Worm (Caenorhabditis elegans) whole organism, L1 larva: ENCODE results near the gene C09G9.3.

Source experiments
- C04F5.9 ChIP-seq: sonication (generic microtip); optimal IDR thresholded peaks from 2 replicates; lab custom pipeline; 2016; ENCODE audit warnings: missing genetic modification characterization, missing compliant biosample characterization
- aha-1 ChIP-seq: fragments of 150-350 bp; optimal IDR thresholded peaks from 2 replicates; lab custom pipeline; 2014; ENCODE audit warnings: missing biosample characterization, missing genetic modification characterization
- alr-1 ChIP-seq: fragments of 200-800 bp; sonication (Bioruptor generic); optimal IDR thresholded peaks from 2 replicates; lab custom pipeline; 2018; ENCODE audit warnings: borderline replicate concordance, mild to moderate bottlenecking, missing genetic modification characterization, missing compliant biosample characterization
- blmp-1 ChIP-seq: fragments of 150-350 bp; optimal IDR thresholded peaks from 2 replicates; lab custom pipeline; 2014; ENCODE audit warnings: missing biosample characterization, missing genetic modification characterization
- ceh-63 ChIP-seq: fragments of 200-800 bp; sonication (Bioruptor generic); optimal IDR thresholded peaks from 2 replicates; lab custom pipeline; 2018; ENCODE audit warnings: mild to moderate bottlenecking, missing genetic modification characterization, missing compliant biosample characterization
- ceh-82 ChIP-seq, 3 experiments: fragments of 150-350 bp in 1 of 3; sonication (generic microtip) in 2 of 3; optimal IDR thresholded peaks; 2 replicates each; lab custom pipeline; 2014 to 2017; ENCODE audit warnings: missing biosample characterization in 3 of 3, missing genetic modification characterization in 3 of 3
- ceh-88 ChIP-seq: fragments of 200-800 bp; sonication (Bioruptor generic); IDR thresholded peaks from 2 replicates; pipeline ENCODE4 v1.3.6; 2022; ENCODE audit warnings: missing genetic modification characterization, missing compliant biosample characterization
- ces-1 ChIP-seq: fragments of 150-350 bp; optimal IDR thresholded peaks from 2 replicates; lab custom pipeline; 2014; ENCODE audit warnings: missing biosample characterization, missing genetic modification reagents, missing genetic modification characterization
- dpl-1 ChIP-seq, 3 experiments: fragments of 150-350 bp in 2 of 3; sonication (generic microtip) in 1 of 3; optimal IDR thresholded peaks; 2 replicates each; lab custom pipeline; 2014 to 2017; ENCODE audit warnings: missing biosample characterization in 3 of 3, missing genetic modification characterization in 3 of 3, missing genetic modification reagents in 3 of 3
- dsc-1 ChIP-seq: sonication (generic microtip); optimal IDR thresholded peaks from 2 replicates; lab custom pipeline; 2016; ENCODE audit warnings: mild to moderate bottlenecking, missing genetic modification characterization, missing compliant biosample characterization
- elt-2 ChIP-seq: sonication (generic microtip); optimal IDR thresholded peaks from 2 replicates; lab custom pipeline; 2016; ENCODE audit warnings: missing genetic modification characterization, mild to moderate bottlenecking, inconsistent platforms, missing compliant biosample characterization, missing genetic modification reagents
- elt-3 ChIP-seq, 6 experiments: fragments of 150-350 bp in 1 of 6; sonication (generic microtip); optimal IDR thresholded peaks; 2 replicates each; lab custom pipeline; 2017 to 2018; ENCODE audit warnings: missing biosample characterization in 6 of 6, missing genetic modification characterization in 6 of 6, inconsistent platforms in 1 of 6
- fkh-10 ChIP-seq: sonication (generic microtip); optimal IDR thresholded peaks from 2 replicates; lab custom pipeline; 2017; ENCODE audit warnings: missing biosample characterization, missing genetic modification reagents, missing genetic modification characterization
- fkh-8 ChIP-seq: sonication (generic microtip); optimal IDR thresholded peaks from 2 replicates; lab custom pipeline; 2016; ENCODE audit warnings: mild to moderate bottlenecking, missing genetic modification characterization, missing compliant biosample characterization
- fos-1 ChIP-seq: fragments of 150-350 bp; optimal IDR thresholded peaks from 2 replicates; lab custom pipeline; 2014; ENCODE audit warnings: missing biosample characterization, missing genetic modification characterization
- hlh-17 ChIP-seq: fragments of 200-800 bp; sonication (Bioruptor generic); optimal IDR thresholded peaks from 2 replicates; lab custom pipeline; 2018; ENCODE audit warnings: missing genetic modification characterization, mild to moderate bottlenecking, missing compliant biosample characterization, moderate library complexity, borderline replicate concordance
- irx-1 ChIP-seq: sonication (generic microtip); optimal IDR thresholded peaks from 2 replicates; lab custom pipeline; 2016; ENCODE audit warnings: missing genetic modification characterization, missing compliant biosample characterization
- isw-1 ChIP-seq: fragments of 200-800 bp; sonication (Bioruptor generic); IDR thresholded peaks from 2 replicates; pipeline ENCODE4 v1.3.6; 2022; ENCODE audit warnings: missing genetic modification characterization, missing compliant biosample characterization
- lin-13 ChIP-seq: fragments of 150-350 bp; optimal IDR thresholded peaks from 2 replicates; lab custom pipeline; 2014; ENCODE audit warnings: missing biosample characterization, missing genetic modification reagents, missing genetic modification characterization
- lin-14 ChIP-seq: fragments of 200-800 bp; sonication (Bioruptor generic); optimal IDR thresholded peaks from 2 replicates; lab custom pipeline; 2018; ENCODE audit warnings: mild to moderate bottlenecking, missing genetic modification characterization, moderate library complexity, missing compliant biosample characterization
- lin-15B ChIP-seq: fragments of 150-350 bp; sonication (generic microtip); optimal IDR thresholded peaks from 3 replicates; lab custom pipeline; 2014; ENCODE audit warnings: missing biosample characterization, missing genetic modification characterization
- lir-3 ChIP-seq: sonication (generic microtip); optimal IDR thresholded peaks from 2 replicates; lab custom pipeline; 2016; ENCODE audit warnings: mild to moderate bottlenecking, missing genetic modification characterization, moderate library complexity, missing compliant biosample characterization; ENCODE audit not compliant: poor library complexity
- mdl-1 ChIP-seq, 2 experiments: fragments of 150-350 bp; optimal IDR thresholded peaks; 2 replicates each; lab custom pipeline; 2014 to 2017; ENCODE audit warnings: missing biosample characterization in 2 of 2, missing genetic modification characterization in 2 of 2, inconsistent platforms in 1 of 2
- mef-2 ChIP-seq: fragments of 150-350 bp; optimal IDR thresholded peaks from 2 replicates; lab custom pipeline; 2014; ENCODE audit warnings: missing biosample characterization, missing genetic modification characterization
- mep-1 ChIP-seq: fragments of 150-350 bp; optimal IDR thresholded peaks from 2 replicates; lab custom pipeline; 2014; ENCODE audit warnings: missing biosample characterization, missing genetic modification characterization
- nhr-11 ChIP-seq: fragments of 150-350 bp; optimal IDR thresholded peaks from 2 replicates; lab custom pipeline; 2014; ENCODE audit warnings: missing biosample characterization, missing genetic modification characterization
- nhr-19 ChIP-seq: fragments of 200-800 bp; sonication (Bioruptor generic); conservative IDR thresholded peaks from 2 replicates; pipeline ENCODE4 v1.3.6; 2022; ENCODE audit warnings: missing genetic modification characterization, missing compliant biosample characterization
- nhr-20 ChIP-seq: sonication (generic microtip); optimal IDR thresholded peaks from 2 replicates; lab custom pipeline; 2016; ENCODE audit warnings: mild to moderate bottlenecking, missing genetic modification characterization, missing compliant biosample characterization
- nhr-237 ChIP-seq: fragments of 150-350 bp; optimal IDR thresholded peaks from 2 replicates; lab custom pipeline; 2014; ENCODE audit warnings: missing biosample characterization, missing genetic modification characterization
- nhr-47 ChIP-seq: sonication (generic microtip); optimal IDR thresholded peaks from 2 replicates; lab custom pipeline; 2016; ENCODE audit warnings: mild to moderate bottlenecking, missing genetic modification characterization, moderate library complexity, missing compliant biosample characterization
- nhr-76 ChIP-seq: sonication (generic microtip); optimal IDR thresholded peaks from 2 replicates; lab custom pipeline; 2017; ENCODE audit warnings: missing biosample characterization, missing genetic modification characterization
- nhr-77 ChIP-seq: fragments of 150-350 bp; optimal IDR thresholded peaks from 2 replicates; lab custom pipeline; 2014; ENCODE audit warnings: missing biosample characterization, missing genetic modification characterization
- nhr-84 ChIP-seq: sonication (generic microtip); optimal IDR thresholded peaks from 2 replicates; lab custom pipeline; 2017; ENCODE audit warnings: missing biosample characterization, missing genetic modification characterization
- nhr-85 ChIP-seq: sonication (generic microtip); peaks from one replicate; lab custom pipeline; 2016; ENCODE audit warnings: missing genetic modification characterization, inconsistent platforms, missing compliant biosample characterization
- pag-3 ChIP-seq: sonication (generic microtip); optimal IDR thresholded peaks from 2 replicates; lab custom pipeline; 2017; ENCODE audit warnings: missing genetic modification characterization, mild to moderate bottlenecking, missing compliant biosample characterization, antibody characterized with exemption, borderline replicate concordance; ENCODE audit not compliant: insufficient read depth
- pax-3 ChIP-seq: fragments of 200-800 bp; sonication (Bioruptor generic); optimal IDR thresholded peaks from 2 replicates; lab custom pipeline; 2018; ENCODE audit warnings: mild to moderate bottlenecking, missing genetic modification characterization, moderate library complexity, missing compliant biosample characterization
- skn-1 ChIP-seq: fragments of 150-350 bp; optimal IDR thresholded peaks from 2 replicates; lab custom pipeline; 2014; ENCODE audit warnings: missing biosample characterization, missing genetic modification characterization
- snpc-4 ChIP-seq: fragments of 150-350 bp; optimal IDR thresholded peaks from 2 replicates; lab custom pipeline; 2014; ENCODE audit warnings: missing biosample characterization, missing genetic modification characterization
- snu-23 ChIP-seq: sonication (generic microtip); optimal IDR thresholded peaks from 2 replicates; lab custom pipeline; 2016; ENCODE audit warnings: missing genetic modification characterization, missing compliant biosample characterization
- sox-4 ChIP-seq: sonication (generic microtip); optimal IDR thresholded peaks from 2 replicates; lab custom pipeline; 2016; ENCODE audit warnings: missing genetic modification characterization, missing compliant biosample characterization
- sptf-1 ChIP-seq: fragments of 150-350 bp; optimal IDR thresholded peaks from 2 replicates; lab custom pipeline; 2014; ENCODE audit warnings: missing biosample characterization, missing genetic modification characterization
- sup-37 ChIP-seq: fragments of 200-800 bp; sonication (Bioruptor generic); optimal IDR thresholded peaks from 2 replicates; lab custom pipeline; 2018; ENCODE audit warnings: mild to moderate bottlenecking, missing genetic modification characterization, missing compliant biosample characterization
- swsn-7 ChIP-seq: sonication (generic microtip); optimal IDR thresholded peaks from 2 replicates; lab custom pipeline; 2016; ENCODE audit warnings: missing genetic modification characterization, missing compliant biosample characterization
- unc-30 ChIP-seq: sonication (generic microtip); optimal IDR thresholded peaks from 2 replicates; lab custom pipeline; 2017; ENCODE audit warnings: missing biosample characterization, missing genetic modification characterization
- unc-62 ChIP-seq: fragments of 150-350 bp; optimal IDR thresholded peaks from 2 replicates; lab custom pipeline; 2014; ENCODE audit warnings: missing biosample characterization, missing genetic modification reagents, missing genetic modification characterization
- unc-86 ChIP-seq: sonication (generic microtip); optimal IDR thresholded peaks from 2 replicates; lab custom pipeline; 2016; ENCODE audit warnings: missing genetic modification characterization, missing compliant biosample characterization
- unc-98 ChIP-seq: fragments of 200-800 bp; sonication (Bioruptor generic); IDR thresholded peaks from 2 replicates; pipeline ENCODE4 v1.3.6; 2022; ENCODE audit warnings: missing genetic modification characterization, missing compliant biosample characterization
- vab-15 ChIP-seq: sonication (generic microtip); optimal IDR thresholded peaks from 2 replicates; lab custom pipeline; 2017; ENCODE audit warnings: missing genotype, mild to moderate bottlenecking, missing genetic modification characterization, missing compliant biosample characterization
- xbp-1 ChIP-seq: sonication (generic microtip); optimal IDR thresholded peaks from 2 replicates; lab custom pipeline; 2016; ENCODE audit warnings: missing genetic modification characterization, missing compliant biosample characterization
- zag-1 ChIP-seq: fragments of 150-350 bp; optimal IDR thresholded peaks from 2 replicates; lab custom pipeline; 2014; ENCODE audit warnings: missing biosample characterization, missing genetic modification characterization
- ztf-4 ChIP-seq: fragments of 150-350 bp; optimal IDR thresholded peaks from 2 replicates; lab custom pipeline; 2014; ENCODE audit warnings: missing biosample characterization, missing genetic modification characterization

The C09G9.3 gene

DNA sequence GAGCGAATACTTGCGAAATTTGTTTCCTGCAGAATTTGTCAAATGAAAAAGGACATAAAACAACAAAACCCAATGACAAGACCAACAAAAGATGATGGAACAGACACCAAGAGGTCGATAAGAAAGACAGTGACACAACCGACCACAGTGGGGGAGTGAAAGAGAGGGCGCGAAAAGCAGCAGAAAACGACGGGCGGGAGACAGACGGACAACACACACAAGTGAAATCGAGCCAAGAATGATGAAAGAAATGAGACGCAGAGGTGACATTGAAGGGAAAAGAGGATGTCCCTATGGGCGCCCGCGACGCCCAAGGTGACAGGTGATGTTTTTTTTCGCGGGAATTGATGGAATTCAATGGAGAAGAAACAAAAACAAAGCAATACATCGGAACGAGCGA, 6.8 kb downstream of the C09G9.3 start (continued):
- peak; percentile 67 for TF ChIP-seq snu-23
- peak; percentile 51 to 64 (median 56) for TF ChIP-seq dpl-1 (GFP tag; optimal IDR thresholded peaks at IDR 0.05; lab: Kevin White, UChicago)
- no peak for TF ChIP-seq unc-98 (GFP tag; lab: Robert Waterston, UW)
- TF ChIP-seq nhr-77 = peak; percentile 34
- TF ChIP-seq nhr-76 = no peak
- no peak for TF ChIP-seq ces-1 (GFP tag; lab: Kevin White, UChicago)
- TF ChIP-seq fkh-8 (tag; lab: Kevin White, UChicago) = no peak
- TF ChIP-seq swsn-7 (tag; lab: Kevin White, UChicago) = peak; percentile 36
- TF ChIP-seq lin-15B (tag; lab: Kevin White, UChicago) = no peak
- no peak for TF ChIP-seq sptf-1
- TF ChIP-seq pag-3 (tag; lab: Kevin White, UChicago) = no peak
- no peak for TF ChIP-seq sup-37 (GFP tag; lab: Kevin White, UChicago)
- no peak for TF ChIP-seq zag-1
- no peak for TF ChIP-seq hlh-17 (GFP tag; lab: Kevin White, UChicago)
- TF ChIP-seq pax-3 = no peak
- no peak for TF ChIP-seq aha-1 (tag; lab: Kevin White, UChicago)
- TF ChIP-seq dsc-1 (tag; lab: Kevin White, UChicago) = no peak
- no peak for TF ChIP-seq sox-4 (tag; lab: Kevin White, UChicago)
- TF ChIP-seq ceh-88 = no peak
- TF ChIP-seq nhr-20 (tag; lab: Kevin White, UChicago) = peak; percentile 73
- TF ChIP-seq lin-13 (GFP tag; lab: Kevin White, UChicago) = no peak
- TF ChIP-seq C04F5.9 (tag; lab: Kevin White, UChicago) = no peak
- TF ChIP-seq mep-1 = peak; percentile 77
- TF ChIP-seq nhr-84 (tag; lab: Kevin White, UChicago) = no peak
- TF ChIP-seq snpc-4 (tag; lab: Kevin White, UChicago) = no peak
- no peak for TF ChIP-seq xbp-1 (tag; lab: Kevin White, UChicago)
- no peak for TF ChIP-seq nhr-11 (tag; lab: Kevin White, UChicago)
- peak; percentile 98 for TF ChIP-seq blmp-1 (tag; lab: Kevin White, UChicago)
- no peak for TF ChIP-seq lir-3
- TF ChIP-seq mef-2 (tag; lab: Kevin White, UChicago) = no peak
- no peak for TF ChIP-seq fos-1
- TF ChIP-seq fkh-10 (GFP tag; lab: Kevin White, UChicago) = no peak
- TF ChIP-seq ceh-82 (tag; optimal IDR thresholded peaks at IDR 0.05; lab: Kevin White, UChicago) = peak in 1 of 3 experiments; percentile 18
- peak; percentile 33 for TF ChIP-seq nhr-19 (GFP tag; lab: Robert Waterston, UW)
- TF ChIP-seq skn-1 = peak; percentile 60
- no peak for TF ChIP-seq vab-15 (tag; lab: Kevin White, UChicago)
- TF ChIP-seq elt-2 (tag; lab: Kevin White, UChicago) = peak; percentile 39
- no peak for TF ChIP-seq unc-30
- peak; percentile 97 for TF ChIP-seq lin-14
- TF ChIP-seq, all 84 proteins: peak for 26

ce11 chrIV:8865343-8865742, 7.5 kb downstream of the C09G9.3 start, which contains the start of gene C09G9.1:
Gene C09G9.1, minus strand, starts transcription at chrIV:8865485.
- TF ChIP-seq nhr-20 (tag; lab: Kevin White, UChicago) (no peak), C04F5.9 (tag; lab: Kevin White, UChicago) (no peak), mdl-1 (tag; optimal IDR thresholded peaks at IDR 0.05; lab: Kevin White, UChicago) (no peak), nhr-85 (tag; lab: Kevin White, UChicago) (no peak), nhr-77 (peak; percentile 11), fkh-8 (tag; lab: Kevin White, UChicago) (no peak)

ce11 chrIV:8864672-8865071, 8.2 kb downstream of the C09G9.3 start:
- TF ChIP-seq alr-1 (no peak), ceh-63 (GFP tag; lab: Kevin White, UChicago) (no peak), elt-3 (tag; optimal IDR thresholded peaks at IDR 0.05; lab: Kevin White, UChicago) (peak in 3 of 6 experiments; percentile 22 to 76 (median 71)), unc-86 (no peak), pag-3 (tag; lab: Kevin White, UChicago) (no peak), nhr-85 (tag; lab: Kevin White, UChicago) (peak; percentile 85), xbp-1 (tag; lab: Kevin White, UChicago) (no peak), nhr-47 (no peak), unc-62 (GFP tag; lab: Kevin White, UChicago) (no peak), irx-1 (tag; lab: Kevin White, UChicago) (no peak), unc-30 (no peak), skn-1 (no peak), nhr-19 (GFP tag; lab: Robert Waterston, UW) (0 out of 2 replicates have a peak, but pooled peaks have one; percentile 14), nhr-237 (no peak), ceh-82 (tag; optimal IDR thresholded peaks at IDR 0.05; lab: Kevin White, UChicago) (no peak), nhr-84 (tag; lab: Kevin White, UChicago) (no peak), isw-1 (GFP tag; lab: Robert Waterston, UW) (no peak), ztf-4 (no peak)
